Fruit fly (Drosophila melanogaster) whole organism, embryonic: Measurements from ENCODE around the gene CG42404.

Experiments used
- Ada2b ChIP-seq: fragments of 200-800 bp; sonication (Bioruptor generic); IDR thresholded peaks from 2 replicates; pipeline ENCODE4 v1.3.6; 2022; ENCODE audit warnings: missing biosample characterization, missing genetic modification characterization
- Atf-2 ChIP-seq: fragments of 200-800 bp; sonication (Bioruptor generic); optimal IDR thresholded peaks from 2 replicates; lab custom pipeline; 2016; ENCODE audit warnings: missing biosample characterization, missing genetic modification characterization
- Bgb ChIP-seq: fragments of 200-800 bp; sonication (Bioruptor generic); IDR thresholded peaks from 2 replicates; pipeline ENCODE4 v1.3.6; 2022; ENCODE audit warnings: missing biosample characterization, missing genetic modification characterization; ENCODE audit not compliant: partially characterized antibody
- CG10321 ChIP-seq: fragments of 200-800 bp; sonication (Bioruptor generic); IDR thresholded peaks from 2 replicates; pipeline ENCODE4 v1.3.6; 2022; ENCODE audit warnings: missing biosample characterization, missing genetic modification characterization
- CG12071 ChIP-seq: fragments of 200-800 bp; sonication (Bioruptor generic); optimal IDR thresholded peaks from 3 replicates; lab custom pipeline; 2018; ENCODE audit warnings: missing biosample characterization, mild to moderate bottlenecking, missing genetic modification characterization
- CG12299 ChIP-seq: fragments of 200-800 bp; sonication (Bioruptor generic); optimal IDR thresholded peaks from 2 replicates; lab custom pipeline; 2018; ENCODE audit warnings: missing biosample characterization, mild to moderate bottlenecking, missing genetic modification characterization
- CG13123 ChIP-seq: fragments of 200-800 bp; sonication (Bioruptor generic); optimal IDR thresholded peaks from 2 replicates; lab custom pipeline; 2016; ENCODE audit warnings: missing biosample characterization, missing genetic modification characterization
- CG1647 ChIP-seq: fragments of 200-800 bp; sonication (Bioruptor generic); optimal IDR thresholded peaks from 3 replicates; lab custom pipeline; 2016; ENCODE audit warnings: missing biosample characterization, missing genetic modification characterization
- CG2875 ChIP-seq: fragments of 200-800 bp; sonication (Bioruptor generic); optimal IDR thresholded peaks from 2 replicates; lab custom pipeline; 2017; ENCODE audit warnings: missing biosample characterization, mild to moderate bottlenecking, missing genetic modification characterization, missing genetic modification reagents
- CG32532 ChIP-seq: fragments of 200-800 bp; sonication (Bioruptor generic); IDR thresholded peaks from 2 replicates; pipeline ENCODE4 v1.3.6; 2022; ENCODE audit warnings: missing biosample characterization, missing genetic modification characterization
- CG32772 ChIP-seq: fragments of 200-800 bp; sonication (Bioruptor generic); IDR thresholded peaks from 2 replicates; pipeline ENCODE4 v1.3.6; 2022; ENCODE audit warnings: missing biosample characterization, missing genetic modification characterization
- CG3726 ChIP-seq: fragments of 200-800 bp; sonication (Bioruptor generic); IDR thresholded peaks from 3 replicates; pipeline ENCODE4, ENCODE4 v1.3.6; 2022; ENCODE audit warnings: missing biosample characterization, missing genetic modification characterization
- CG3838 ChIP-seq: fragments of 200-800 bp; sonication (Bioruptor generic); optimal IDR thresholded peaks from 3 replicates; lab custom pipeline; 2016; ENCODE audit warnings: missing biosample characterization, missing genetic modification characterization
- CG4854 ChIP-seq: fragments of 200-800 bp; sonication (Bioruptor generic); optimal IDR thresholded peaks from 2 replicates; lab custom pipeline; 2016; ENCODE audit warnings: missing biosample characterization, missing genetic modification characterization, inconsistent platforms
- CG6689 ChIP-seq: fragments of 200-800 bp; sonication (Bioruptor generic); IDR thresholded peaks from 2 replicates; pipeline ENCODE4 v1.3.6; 2022; ENCODE audit warnings: missing biosample characterization, missing genetic modification characterization
- CG6791 ChIP-seq: fragments of 200-800 bp; sonication (Bioruptor generic); IDR thresholded peaks from 3 replicates; pipeline ENCODE4 v1.3.6; 2022; ENCODE audit warnings: missing biosample characterization, missing genetic modification characterization; ENCODE audit not compliant: partially characterized antibody
- CG6813 ChIP-seq: fragments of 200-800 bp; sonication (Bioruptor generic); optimal IDR thresholded peaks from 2 replicates; lab custom pipeline; 2017; ENCODE audit warnings: missing biosample characterization, missing genetic modification characterization, mild to moderate bottlenecking, moderate library complexity, missing genetic modification reagents
- CG8359 ChIP-seq: fragments of 200-800 bp; sonication (Bioruptor generic); optimal IDR thresholded peaks from 2 replicates; lab custom pipeline; 2017; ENCODE audit warnings: missing biosample characterization, mild to moderate bottlenecking, missing genetic modification characterization, borderline replicate concordance
- CG8924 ChIP-seq: fragments of 200-800 bp; optimal IDR thresholded peaks from 3 replicates; lab custom pipeline; 2019; ENCODE audit warnings: missing biosample characterization, mild to moderate bottlenecking, missing genetic modification characterization, moderate library complexity
- D19A ChIP-seq: fragments of 200-800 bp; optimal IDR thresholded peaks from 3 replicates; lab custom pipeline; 2019; ENCODE audit warnings: missing biosample characterization, mild to moderate bottlenecking, missing genetic modification characterization, moderate library complexity
- Dbx ChIP-seq: fragments of 200-800 bp; sonication (Bioruptor generic); IDR thresholded peaks from 3 replicates; pipeline ENCODE4 v1.3.6; 2022; ENCODE audit warnings: missing biosample characterization, missing genetic modification characterization
- Dp ChIP-seq: fragments of 200-800 bp; sonication (Bioruptor generic); optimal IDR thresholded peaks from 2 replicates; lab custom pipeline; 2018; ENCODE audit warnings: missing biosample characterization, mild to moderate bottlenecking, missing genetic modification characterization, moderate library complexity
- Fer1 ChIP-seq: fragments of 200-800 bp; sonication (Bioruptor generic); optimal IDR thresholded peaks from 2 replicates; lab custom pipeline; 2017; ENCODE audit warnings: missing biosample characterization, mild to moderate bottlenecking, missing genetic modification characterization
- Hr51 ChIP-seq, 2 experiments: fragments of 200-800 bp; sonication (Bioruptor generic); optimal IDR thresholded peaks; 2 replicates in 1 of 2; 3 replicates in 1 of 2; lab custom pipeline; 2016 to 2018; ENCODE audit warnings: missing biosample characterization in 2 of 2, missing genetic modification characterization in 2 of 2, mild to moderate bottlenecking in 1 of 2, moderate library complexity in 1 of 2
- Hr78 ChIP-seq, 2 experiments: fragments of 200-800 bp in 1 of 2; fragments of >200 bp in 1 of 2; sonication (Bioruptor generic) in 1 of 2; optimal IDR thresholded peaks; 2 replicates each; lab custom pipeline; 2017 to 2019; ENCODE audit warnings: missing biosample characterization in 2 of 2, missing genetic modification characterization in 2 of 2, mild to moderate bottlenecking in 1 of 2, moderate library complexity in 1 of 2
- Lpt ChIP-seq: fragments of >200 bp; optimal IDR thresholded peaks from 2 replicates; lab custom pipeline; 2018; ENCODE audit warnings: missing biosample characterization, missing genetic modification characterization
- Med ChIP-seq: fragments of 200-800 bp; sonication (Bioruptor generic); peaks from one replicate; lab custom pipeline; 2016; ENCODE audit warnings: missing biosample characterization, missing genetic modification characterization, mild to moderate bottlenecking, inconsistent platforms, moderate library complexity
- Six4 ChIP-seq: fragments of 200-800 bp; sonication (Bioruptor generic); optimal IDR thresholded peaks from 2 replicates; lab custom pipeline; 2016; ENCODE audit warnings: missing biosample characterization, missing genetic modification characterization
- Tbp ChIP-seq: fragments of >200 bp; optimal IDR thresholded peaks from 2 replicates; lab custom pipeline; 2018; ENCODE audit warnings: missing biosample characterization, missing genetic modification characterization
- Xbp1 ChIP-seq: fragments of 200-800 bp; sonication (Bioruptor generic); optimal IDR thresholded peaks from 3 replicates; lab custom pipeline; 2016; ENCODE audit warnings: missing biosample characterization, mild to moderate bottlenecking, missing genetic modification characterization
- al ChIP-seq: fragments of 200-800 bp; sonication (Bioruptor generic); IDR thresholded peaks from 2 replicates; pipeline ENCODE4 v1.3.6; 2022; ENCODE audit warnings: missing biosample characterization, missing genetic modification characterization
- bcd ChIP-seq: fragments of 200-800 bp; sonication (Bioruptor generic); optimal IDR thresholded peaks from 2 replicates; lab custom pipeline; 2017; ENCODE audit warnings: missing biosample characterization, mild to moderate bottlenecking, missing genetic modification characterization
- cad ChIP-seq: fragments of >200 bp; optimal IDR thresholded peaks from 2 replicates; lab custom pipeline; 2017; ENCODE audit warnings: missing biosample characterization, missing genetic modification characterization
- cas ChIP-seq: fragments of 200-800 bp; sonication (Bioruptor generic); IDR thresholded peaks from 2 replicates; pipeline ENCODE4 v1.3.6; 2022; ENCODE audit warnings: missing biosample characterization, missing genetic modification characterization
- cg ChIP-seq: fragments of 200-800 bp; sonication (Bioruptor generic); optimal IDR thresholded peaks from 3 replicates; lab custom pipeline; 2019; ENCODE audit warnings: missing biosample characterization, mild to moderate bottlenecking, missing genetic modification characterization, moderate library complexity
- chif ChIP-seq, 2 experiments: fragments of 200-800 bp; sonication (Bioruptor generic); optimal IDR thresholded peaks; 3 replicates each; lab custom pipeline; 2016; ENCODE audit warnings: missing biosample characterization in 2 of 2, missing genetic modification characterization in 2 of 2
- dan ChIP-seq: fragments of 200-800 bp; sonication (Bioruptor generic); IDR thresholded peaks from 2 replicates; pipeline ENCODE4 v1.3.6; 2022; ENCODE audit warnings: missing biosample characterization, missing genetic modification characterization
- nom ChIP-seq: fragments of 200-800 bp; sonication (Bioruptor generic); optimal IDR thresholded peaks from 2 replicates; lab custom pipeline; 2017; ENCODE audit warnings: missing biosample characterization, missing genetic modification characterization, mild to moderate bottlenecking, moderate library complexity, missing genetic modification reagents
- phol ChIP-seq: fragments of 200-800 bp; sonication (Bioruptor generic); optimal IDR thresholded peaks from 3 replicates; lab custom pipeline; 2018; ENCODE audit warnings: missing biosample characterization, mild to moderate bottlenecking, missing genetic modification characterization, moderate library complexity
- row ChIP-seq: fragments of 200-800 bp; sonication (Bioruptor generic); IDR thresholded peaks from 3 replicates; pipeline ENCODE4 v1.3.6; 2022; ENCODE audit warnings: missing biosample characterization, missing genetic modification characterization
- sens ChIP-seq: fragments of 200-800 bp; sonication (Bioruptor generic); peaks from one replicate; lab custom pipeline; 2016; ENCODE audit warnings: missing biosample characterization, missing genetic modification characterization
- seq ChIP-seq: fragments of 200-800 bp; sonication (Bioruptor generic); IDR thresholded peaks from 2 replicates; pipeline ENCODE4 v1.3.6; 2022; ENCODE audit warnings: missing biosample characterization, missing genetic modification characterization
- sqz ChIP-seq: fragments of 200-800 bp; sonication (Bioruptor generic); optimal IDR thresholded peaks from 3 replicates; lab custom pipeline; 2018; ENCODE audit warnings: missing biosample characterization, mild to moderate bottlenecking, missing genetic modification characterization
- sr ChIP-seq: fragments of 200-800 bp; sonication (Bioruptor generic); IDR thresholded peaks from 3 replicates; pipeline ENCODE4 v1.3.6; 2022; ENCODE audit warnings: missing biosample characterization, missing genetic modification characterization
- tgo ChIP-seq: fragments of 200-800 bp; sonication (Bioruptor generic); IDR thresholded peaks from 3 replicates; pipeline ENCODE4 v1.3.6; 2022; ENCODE audit warnings: missing biosample characterization, missing genetic modification characterization
- tio ChIP-seq: fragments of 200-800 bp; sonication (Bioruptor generic); optimal IDR thresholded peaks from 2 replicates; lab custom pipeline; 2017; ENCODE audit warnings: missing biosample characterization, missing genetic modification characterization, inconsistent platforms
- tll ChIP-seq, 2 experiments: fragments of 200-800 bp in 1 of 2; fragments of >200 bp in 1 of 2; sonication (Bioruptor generic) in 1 of 2; optimal IDR thresholded peaks; 2 replicates each; lab custom pipeline; 2017 to 2019; ENCODE audit warnings: missing biosample characterization in 2 of 2, missing genetic modification characterization in 2 of 2, mild to moderate bottlenecking in 1 of 2, moderate library complexity in 1 of 2
- wdn ChIP-seq: fragments of 200-800 bp; sonication (Bioruptor generic); IDR thresholded peaks from 2 replicates; pipeline ENCODE4 v1.3.6; 2022; ENCODE audit warnings: missing biosample characterization, missing genetic modification characterization
- wor ChIP-seq: fragments of 200-800 bp; sonication (Bioruptor generic); IDR thresholded peaks from 2 replicates; pipeline ENCODE4 v1.3.6; 2022; ENCODE audit warnings: missing biosample characterization, missing genetic modification characterization

The CG42404 gene

dm6 chr3R:15280619-15281334 is 30.9 kb downstream of the CG42404 start (continued):
- TF ChIP-seq Tbp: no peak
- TF ChIP-seq D19A (tag; lab: Kevin White, UChicago): peak; percentile 73
- TF ChIP-seq CG8924 (tag; lab: Kevin White, UChicago): peak; percentile 83
- peak in 1 of 2 experiments; percentile 77 for TF ChIP-seq Hr51 (GFP tag; optimal IDR thresholded peaks at IDR 0.05; lab: Kevin White, UChicago)
- peak in 1 of 2 experiments; percentile 13 for TF ChIP-seq tll (GFP tag; optimal IDR thresholded peaks at IDR 0.05; lab: Kevin White, UChicago)
- peak; percentile 28; the same call in 1 of the 2 replicates for TF ChIP-seq wor (GFP tag; lab: Robert Waterston, UW)
- no peak for TF ChIP-seq Lpt
- TF ChIP-seq Med (GFP tag; lab: Kevin White, UChicago): peak; percentile 51
- no peak for TF ChIP-seq seq
- TF ChIP-seq CG10321 (GFP tag; lab: Robert Waterston, UW): 0 out of 2 replicates have a peak, but pooled peaks have one; percentile 6
- TF ChIP-seq chif (GFP tag; optimal IDR thresholded peaks at IDR 0.05; lab: Kevin White, UChicago): peak in 1 of 2 experiments; percentile 47
- TF ChIP-seq CG13123 (GFP tag; lab: Kevin White, UChicago): peak; percentile 13
- TF ChIP-seq Ada2b (GFP tag; lab: Robert Waterston, UW): peak; percentile 19; the same call in 1 of the 2 replicates
- TF ChIP-seq CG8359 (GFP tag; lab: Kevin White, UChicago): peak; percentile 61
- no peak for TF ChIP-seq wdn (GFP tag; lab: Robert Waterston, UW)
- TF ChIP-seq tgo (GFP tag; lab: Robert Waterston, UW): peak; percentile 33; the same call in 1 of the 3 replicates
- no peak for TF ChIP-seq Bgb (GFP tag; lab: Robert Waterston, UW)
- no peak for TF ChIP-seq nom (GFP tag; lab: Kevin White, UChicago)
- 0 out of 2 replicates have a peak, but pooled peaks have one; percentile 9 for TF ChIP-seq al (GFP tag; lab: Robert Waterston, UW)
- TF ChIP-seq Xbp1 (GFP tag; lab: Kevin White, UChicago): peak; percentile 72
- TF ChIP-seq bcd (GFP tag; lab: Kevin White, UChicago): peak; percentile 78
- TF ChIP-seq sr (GFP tag; lab: Robert Waterston, UW): no peak
- TF ChIP-seq CG3838 (GFP tag; lab: Kevin White, UChicago): peak; percentile 5
- peak; percentile 61 for TF ChIP-seq sqz (GFP tag; lab: Kevin White, UChicago)
- TF ChIP-seq sens (GFP tag; lab: Kevin White, UChicago): peak; percentile 91
- no peak for TF ChIP-seq Fer1 (GFP tag; lab: Kevin White, UChicago)
- peak; percentile 64 for TF ChIP-seq cg (GFP tag; lab: Kevin White, UChicago)
- TF ChIP-seq CG4854 (GFP tag; lab: Kevin White, UChicago): no peak
- TF ChIP-seq cas: no peak
- TF ChIP-seq CG32772 (GFP tag; lab: Robert Waterston, UW): no peak
- TF ChIP-seq dan (GFP tag; lab: Robert Waterston, UW): no peak
- peak; percentile 41; the same call in 1 of the 2 replicates for TF ChIP-seq CG6689 (GFP tag; lab: Robert Waterston, UW)
- no peak for TF ChIP-seq CG3726
- TF ChIP-seq Atf-2 (GFP tag; lab: Kevin White, UChicago): no peak
- no peak for TF ChIP-seq cad (GFP tag; lab: Kevin White, UChicago)
- TF ChIP-seq Hr78 (GFP tag; optimal IDR thresholded peaks at IDR 0.05; lab: Kevin White, UChicago): peak in 1 of 2 experiments; percentile 64
- peak; percentile 33 for TF ChIP-seq CG6813 (GFP tag; lab: Kevin White, UChicago)
- no peak for TF ChIP-seq Dbx
- TF ChIP-seq Six4 (GFP tag; lab: Kevin White, UChicago): peak; percentile 74
- no peak for TF ChIP-seq CG1647 (GFP tag; lab: Kevin White, UChicago)
- no peak for TF ChIP-seq Dp (GFP tag; lab: Kevin White, UChicago)
- TF ChIP-seq tio (GFP tag; lab: Kevin White, UChicago): peak; percentile 86
- peak; percentile 70 for TF ChIP-seq CG12299 (tag; lab: Kevin White, UChicago)
- TF ChIP-seq row (GFP tag; lab: Robert Waterston, UW): peak; percentile 69
- TF ChIP-seq phol (tag; lab: Kevin White, UChicago): peak; percentile 89
- TF ChIP-seq CG12071 (GFP tag; lab: Kevin White, UChicago): no peak
- TF ChIP-seq CG32532 (GFP tag; lab: Robert Waterston, UW): peak; percentile 16; the same call in 1 of the 2 replicates
- TF ChIP-seq CG2875 (GFP tag; lab: Kevin White, UChicago): peak; percentile 75
- TF ChIP-seq CG6791 (GFP tag; lab: Robert Waterston, UW): no peak
